Fruit fly (Drosophila melanogaster): ENCODE results near the gene bnb.

dm6 chrX:18836315-18836714 is 38.8 kb upstream of the bnb start:
- TF ChIP-seq CG14711 (tag; optimal IDR thresholded peaks at IDR 0.05) (no peak), bab1 (GFP tag; optimal IDR thresholded peaks at IDR 0.05) (no peak), CG1620 (GFP tag; optimal IDR thresholded peaks at IDR 0.05) (no peak), CG11617 (GFP tag; optimal IDR thresholded peaks at IDR 0.05) (no peak), cnc (optimal IDR thresholded peaks at IDR 0.05) (no peak), CG12768 (GFP tag; optimal IDR thresholded peaks at IDR 0.05) (no peak), Crg-1 (GFP tag; optimal IDR thresholded peaks at IDR 0.05) (no peak), ovo (GFP tag; optimal IDR thresholded peaks at IDR 0.05) (no peak)

All from whole organism, adult.